Worm (Caenorhabditis elegans): Measurements from ENCODE around the gene lipl-4.

DNA sequence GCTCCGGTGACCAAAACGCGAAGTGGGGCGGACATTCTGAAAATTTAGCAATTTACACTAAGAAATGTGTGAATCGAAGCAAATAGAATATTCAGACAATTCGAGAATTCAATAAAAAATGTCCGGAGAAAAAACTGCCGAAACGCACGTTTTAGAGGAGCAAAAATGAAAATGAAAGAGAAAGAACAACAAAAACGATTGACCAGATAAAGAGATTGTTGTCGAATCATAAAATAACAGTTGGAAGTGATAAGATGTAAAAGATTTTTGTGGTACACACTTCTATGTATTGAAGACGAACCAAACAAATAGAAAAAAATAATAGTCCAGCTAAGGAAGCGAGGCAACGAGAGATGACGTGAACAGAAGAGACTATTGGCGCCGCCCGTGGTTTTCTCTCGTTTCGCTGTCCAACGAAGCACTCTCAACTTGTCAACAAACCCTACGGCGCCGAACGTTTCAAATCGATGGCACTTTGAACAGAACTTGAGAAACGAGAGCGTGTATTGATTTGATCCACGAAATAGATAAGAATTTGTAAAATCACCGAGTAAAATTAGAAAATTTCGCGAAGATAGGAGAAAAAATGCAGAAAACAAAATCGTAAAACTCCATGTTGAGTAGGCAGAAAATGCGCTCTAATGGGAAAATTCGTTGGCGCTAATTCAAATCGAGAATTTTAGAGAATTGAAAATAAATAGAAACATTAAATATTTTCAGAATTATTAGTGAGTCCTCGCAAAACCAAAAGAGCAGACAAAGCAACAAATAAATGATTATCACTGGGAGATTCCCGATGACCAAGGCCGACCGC lies 33.3 kb upstream of the lipl-4 start, which contains the start of gene mdh-1:
- TF ChIP-seq lin-13 (tag; optimal IDR thresholded peaks at IDR 0.05) (no peak), snpc-4 (tag; optimal IDR thresholded peaks at IDR 0.05) (no peak), nhr-237 (tag; optimal IDR thresholded peaks at IDR 0.05) (no peak), nhr-28 (tag; optimal IDR thresholded peaks at IDR 0.05) (no peak), sem-2 (GFP tag; optimal IDR thresholded peaks at IDR 0.05) (no peak), pha-4 (tag; optimal IDR thresholded peaks at IDR 0.05) (no peak), unc-62 (GFP tag; optimal IDR thresholded peaks at IDR 0.05) (no peak), blmp-1 (tag; optimal IDR thresholded peaks at IDR 0.05) (no peak)
